Fruit fly (Drosophila melanogaster): ENCODE measurements around the gene CG17271.
A peak's percentile ranks its signal among the peaks of the same experiment; 100 is the strongest.

Gene CG17271

dm6 chr3R:20833664-20834063 is 12.0 kb upstream of the CG17271 start (continued):
- TF ChIP-seq nom (GFP tag; optimal IDR thresholded peaks at IDR 0.05) = no peak
- TF ChIP-seq nerfin-2 (GFP tag; IDR thresholded peaks at IDR 0.05; ENCODE audit: partially characterized antibody) = no peak
- no peak for TF ChIP-seq CG14667 (GFP tag; IDR thresholded peaks at IDR 0.05)
- peak; percentile 38; the same call in 1 of the 2 replicates for TF ChIP-seq Ptx1 (GFP tag; IDR thresholded peaks at IDR 0.05)
- TF ChIP-seq kah (GFP tag; optimal IDR thresholded peaks at IDR 0.05) = no peak
- no peak for TF ChIP-seq eyg (GFP tag; optimal IDR thresholded peaks at IDR 0.05)
- TF ChIP-seq fd96Cb (tag; optimal IDR thresholded peaks at IDR 0.05) = peak; percentile 24
- peak; percentile 2 for TF ChIP-seq Myb (GFP tag; optimal IDR thresholded peaks at IDR 0.05)
- TF ChIP-seq CG4404 (GFP tag; IDR thresholded peaks at IDR 0.05) = no peak
- TF ChIP-seq psq (GFP tag; optimal IDR thresholded peaks at IDR 0.05) = no peak
- no peak for TF ChIP-seq CG10959 (GFP tag; IDR thresholded peaks at IDR 0.05)
- peak; percentile 39 for TF ChIP-seq CG7839 (tag; optimal IDR thresholded peaks at IDR 0.05)
- no peak for TF ChIP-seq Bdp1 (GFP tag; optimal IDR thresholded peaks at IDR 0.05)
- TF ChIP-seq tgo (GFP tag; IDR thresholded peaks at IDR 0.05) = no peak
- no peak for TF ChIP-seq CG33557 (GFP tag; optimal IDR thresholded peaks at IDR 0.05)
- no peak for TF ChIP-seq hth (optimal IDR thresholded peaks at IDR 0.05)
- no peak for TF ChIP-seq CG32767 (GFP tag; IDR thresholded peaks at IDR 0.05)
- peak; percentile 80 for TF ChIP-seq sens (GFP tag)
- peak; percentile 20 for TF ChIP-seq CG9609 (GFP tag; optimal IDR thresholded peaks at IDR 0.05)
- no peak for TF ChIP-seq chm (GFP tag; IDR thresholded peaks at IDR 0.05)
- 0 out of 2 replicates have a peak, but pooled peaks have one; percentile 3 for TF ChIP-seq dati (GFP tag; IDR thresholded peaks at IDR 0.05)
- TF ChIP-seq CG13624 (GFP tag; optimal IDR thresholded peaks at IDR 0.05) = no peak
- TF ChIP-seq CG15479 (GFP tag; optimal IDR thresholded peaks at IDR 0.05) = no peak
- TF ChIP-seq exex (tag; optimal IDR thresholded peaks at IDR 0.05) = no peak
- TF ChIP-seq wek (GFP tag; optimal IDR thresholded peaks at IDR 0.05) = no peak
- no peak for TF ChIP-seq CG6254 (GFP tag; optimal IDR thresholded peaks at IDR 0.05)
- no peak for TF ChIP-seq CG33213 (GFP tag; optimal IDR thresholded peaks at IDR 0.05)
- TF ChIP-seq CG2889 (GFP tag; IDR thresholded peaks at IDR 0.05) = 0 out of 3 replicates have a peak, but pooled peaks have one; percentile 17
- TF ChIP-seq Bgb (GFP tag; IDR thresholded peaks at IDR 0.05; ENCODE audit: partially characterized antibody) = no peak
- peak; percentile 33 for TF ChIP-seq unpg (GFP tag; optimal IDR thresholded peaks at IDR 0.05)
- TF ChIP-seq usp (GFP tag; optimal IDR thresholded peaks at IDR 0.05) = no peak
- TF ChIP-seq CG5180 (GFP tag; optimal IDR thresholded peaks at IDR 0.05) = no peak
- no peak for TF ChIP-seq esg (GFP tag; conservative IDR thresholded peaks at IDR 0.05)
- no peak for TF ChIP-seq CG14050 (GFP tag; IDR thresholded peaks at IDR 0.05)
- TF ChIP-seq peb (GFP tag; IDR thresholded peaks at IDR 0.05) = no peak
- peak; percentile 62; the same call in 1 of the 2 replicates for TF ChIP-seq slbo (GFP tag; IDR thresholded peaks at IDR 0.05)
- TF ChIP-seq bbx (GFP tag; IDR thresholded peaks at IDR 0.05; ENCODE audit: partially characterized antibody) = no peak
- TF ChIP-seq abd-A (tag; optimal IDR thresholded peaks at IDR 0.05) = no peak
- no peak for TF ChIP-seq CG10565 (GFP tag; optimal IDR thresholded peaks at IDR 0.05)
- no peak for TF ChIP-seq CG4328 (GFP tag; optimal IDR thresholded peaks at IDR 0.05)
- TF ChIP-seq danr (GFP tag; IDR thresholded peaks at IDR 0.05) = no peak
- no peak for TF ChIP-seq Bteb2 (GFP tag; optimal IDR thresholded peaks at IDR 0.05)
- no peak for TF ChIP-seq hbn (GFP tag; IDR thresholded peaks at IDR 0.05; ENCODE audit: partially characterized antibody)
- TF ChIP-seq C15 (GFP tag; IDR thresholded peaks at IDR 0.05) = no peak
- no peak for TF ChIP-seq CkIIα-i1 (GFP tag; IDR thresholded peaks at IDR 0.05)
- TF ChIP-seq CoRest (tag; optimal IDR thresholded peaks at IDR 0.05) = peak; percentile 21
- TF ChIP-seq Poxn (GFP tag; IDR thresholded peaks at IDR 0.05) = no peak
- no peak for TF ChIP-seq pnt (GFP tag; optimal IDR thresholded peaks at IDR 0.05)
- no peak for TF ChIP-seq nau (GFP tag; optimal IDR thresholded peaks at IDR 0.05)
- TF ChIP-seq Jarid2 (GFP tag; optimal IDR thresholded peaks at IDR 0.05) = no peak
- TF ChIP-seq HmgD (GFP tag; optimal IDR thresholded peaks at IDR 0.05) = no peak
- TF ChIP-seq CG34224 (GFP tag; IDR thresholded peaks at IDR 0.05; ENCODE audit: partially characterized antibody) = no peak
